Fruit fly (Drosophila melanogaster): ENCODE data around the gene Reph.
A peak's percentile ranks its signal among the peaks of the same experiment; 100 is the strongest.

The Reph gene

dm6 chr2L:3754835-3755547 lies 48.4 kb upstream of the Reph start (continued):
- TF ChIP-seq CkIIα-i1 (GFP tag; IDR thresholded peaks at IDR 0.05), result no peak
- peak; percentile 43 for TF ChIP-seq bcd (GFP tag; optimal IDR thresholded peaks at IDR 0.05)
- TF ChIP-seq wdn (GFP tag; IDR thresholded peaks at IDR 0.05), result 0 out of 2 replicates have a peak, but pooled peaks have one; percentile 20
- TF ChIP-seq CG4854 (GFP tag; optimal IDR thresholded peaks at IDR 0.05), result no peak
- no peak for TF ChIP-seq sqz (GFP tag; optimal IDR thresholded peaks at IDR 0.05)
- TF ChIP-seq Optix (GFP tag; IDR thresholded peaks at IDR 0.05), result no peak
- TF ChIP-seq CG6765 (GFP tag; optimal IDR thresholded peaks at IDR 0.05), result peak; percentile 24
- peak; percentile 63 for TF ChIP-seq Hand (GFP tag; optimal IDR thresholded peaks at IDR 0.05)
- peak; percentile 5 for TF ChIP-seq CrebB (tag; optimal IDR thresholded peaks at IDR 0.05)
- TF ChIP-seq CG12659 (GFP tag; optimal IDR thresholded peaks at IDR 0.05), result peak; percentile 25
- TF ChIP-seq dpn (GFP tag; optimal IDR thresholded peaks at IDR 0.05), result peak in 1 of 2 experiments; percentile 20
- peak; percentile 67 for TF ChIP-seq sob (GFP tag; IDR thresholded peaks at IDR 0.05)
- TF ChIP-seq sens (GFP tag), result peak; percentile 32
- TF ChIP-seq dati (GFP tag; IDR thresholded peaks at IDR 0.05), result no peak
- 0 out of 2 replicates have a peak, but pooled peaks have one; percentile 8 for TF ChIP-seq cas (GFP tag; IDR thresholded peaks at IDR 0.05)
- no peak for TF ChIP-seq Hmx (GFP tag; optimal IDR thresholded peaks at IDR 0.05)
- peak; percentile 52; the same call in 1 of the 3 replicates for TF ChIP-seq tgo (GFP tag; IDR thresholded peaks at IDR 0.05)
- peak; percentile 25; the same call in 1 of the 2 replicates for TF ChIP-seq lmd (GFP tag; IDR thresholded peaks at IDR 0.05)
- peak; percentile 39; the same call in 1 of the 2 replicates for TF ChIP-seq CG17328 (GFP tag; IDR thresholded peaks at IDR 0.05)
- TF ChIP-seq Meics (GFP tag; optimal IDR thresholded peaks at IDR 0.05), result peak; percentile 65
- TF ChIP-seq gt (GFP tag; IDR thresholded peaks at IDR 0.05), result no peak
- no peak for TF ChIP-seq pum (GFP tag; optimal IDR thresholded peaks at IDR 0.05)
- peak; percentile 68 for TF ChIP-seq Atf6 (GFP tag; IDR thresholded peaks at IDR 0.05)
- TF ChIP-seq CG18599 (GFP tag; optimal IDR thresholded peaks at IDR 0.05), result peak; percentile 81
- TF ChIP-seq Hr78 (GFP tag; optimal IDR thresholded peaks at IDR 0.05), result no peak
- TF ChIP-seq stc (GFP tag; IDR thresholded peaks at IDR 0.05), result peak; percentile 43; the same call in 1 of the 2 replicates
- TF ChIP-seq CG10979 (tag; optimal IDR thresholded peaks at IDR 0.05), result no peak
- TF ChIP-seq HmgZ (tag; optimal IDR thresholded peaks at IDR 0.05), result peak; percentile 10
- TF ChIP-seq HLH54F (GFP tag; optimal IDR thresholded peaks at IDR 0.05), result peak; percentile 2
- no peak for TF ChIP-seq CG6654 (GFP tag; optimal IDR thresholded peaks at IDR 0.05)
- peak; percentile 68 for TF ChIP-seq CG7556 (GFP tag; optimal IDR thresholded peaks at IDR 0.05)
- TF ChIP-seq CG17385 (GFP tag; optimal IDR thresholded peaks at IDR 0.05), result peak; percentile 37
- peak; percentile 0 for TF ChIP-seq CG10267 (tag; optimal IDR thresholded peaks at IDR 0.05)
- peak; percentile 75 for TF ChIP-seq CG7372 (GFP tag; IDR thresholded peaks at IDR 0.05)
- TF ChIP-seq CG2889 (GFP tag; IDR thresholded peaks at IDR 0.05), result 0 out of 3 replicates have a peak, but pooled peaks have one; percentile 28
- no peak for TF ChIP-seq amos (GFP tag; IDR thresholded peaks at IDR 0.05; ENCODE audit: partially characterized antibody)
- TF ChIP-seq slbo (GFP tag; IDR thresholded peaks at IDR 0.05), result peak; percentile 64
- no peak for TF ChIP-seq chn (GFP tag; optimal IDR thresholded peaks at IDR 0.05)
- TF ChIP-seq ssp (GFP tag; IDR thresholded peaks at IDR 0.05), result 0 out of 2 replicates have a peak, but pooled peaks have one; percentile 35
- no peak for TF ChIP-seq shn (GFP tag; optimal IDR thresholded peaks at IDR 0.05)
- peak; percentile 59; the same call in 2 of the 3 replicates for TF ChIP-seq dysf (GFP tag; IDR thresholded peaks at IDR 0.05)
- TF ChIP-seq CG12391 (tag; optimal IDR thresholded peaks at IDR 0.05), result peak; percentile 31
- TF ChIP-seq CG8924 (tag; optimal IDR thresholded peaks at IDR 0.05), result peak; percentile 43
- peak; percentile 38 for TF ChIP-seq Dek (tag; optimal IDR thresholded peaks at IDR 0.05)
- peak; percentile 37 for TF ChIP-seq Sox102F (GFP tag; optimal IDR thresholded peaks at IDR 0.05)
- TF ChIP-seq dmrt99B (tag; optimal IDR thresholded peaks at IDR 0.05), result peak; percentile 53
- TF ChIP-seq Rfx (GFP tag; IDR thresholded peaks at IDR 0.05), result peak; percentile 62
- TF ChIP-seq prd (optimal IDR thresholded peaks at IDR 0.05), result no peak
- 0 out of 3 replicates have a peak, but pooled peaks have one; percentile 32 for TF ChIP-seq prd (GFP tag; IDR thresholded peaks at IDR 0.05)
